Fruit fly (Drosophila melanogaster) whole organism, embryonic: ENCODE measurements around the gene CG17646.

ENCODE experiments used
- Blimp-1 ChIP-seq: fragments of 200-800 bp; sonication (Bioruptor generic); optimal IDR thresholded peaks from 3 replicates; lab custom pipeline; 2018; ENCODE audit warnings: missing biosample characterization, missing genetic modification characterization, mild to moderate bottlenecking, moderate library complexity, missing genetic modification reagents
- CG10654 ChIP-seq: fragments of 200-800 bp; sonication (Bioruptor generic); optimal IDR thresholded peaks from 2 replicates; lab custom pipeline; 2016; ENCODE audit warnings: missing biosample characterization, missing genetic modification characterization
- CG10959 ChIP-seq: fragments of 200-800 bp; sonication (Bioruptor generic); IDR thresholded peaks from 2 replicates; pipeline ENCODE4 v1.3.6; 2022; ENCODE audit warnings: missing biosample characterization, missing genetic modification characterization
- CG11093 ChIP-seq: fragments of 200-800 bp; sonication (Bioruptor generic); IDR thresholded peaks from 3 replicates; pipeline ENCODE4 v1.3.6; 2022; ENCODE audit warnings: missing biosample characterization, missing genetic modification characterization
- CG11560 ChIP-seq: fragments of 200-800 bp; sonication (Bioruptor generic); IDR thresholded peaks from 3 replicates; pipeline ENCODE4 v1.3.6; 2022; ENCODE audit warnings: missing biosample characterization, missing genetic modification characterization
- CG12236 ChIP-seq: fragments of 200-800 bp; sonication (Bioruptor generic); optimal IDR thresholded peaks from 2 replicates; lab custom pipeline; 2016; ENCODE audit warnings: missing biosample characterization, missing genetic modification characterization
- CG13624 ChIP-seq: fragments of 200-800 bp; sonication (Bioruptor generic); optimal IDR thresholded peaks from 2 replicates; lab custom pipeline; 2016; ENCODE audit warnings: missing biosample characterization, missing genetic modification characterization
- CG15601 ChIP-seq: fragments of 200-800 bp; sonication (Bioruptor generic); optimal IDR thresholded peaks from 3 replicates; lab custom pipeline; 2019; ENCODE audit warnings: missing biosample characterization, mild to moderate bottlenecking, missing genetic modification characterization, moderate library complexity
- CG17568 ChIP-seq: fragments of 200-800 bp; sonication (Bioruptor generic); optimal IDR thresholded peaks from 2 replicates; lab custom pipeline; 2018; ENCODE audit warnings: missing biosample characterization, mild to moderate bottlenecking, missing genetic modification characterization, moderate library complexity
- CG3407 ChIP-seq: fragments of 200-800 bp; sonication (Bioruptor generic); optimal IDR thresholded peaks from 2 replicates; lab custom pipeline; 2018; ENCODE audit warnings: missing biosample characterization, mild to moderate bottlenecking, missing genetic modification characterization
- CG3838 ChIP-seq: fragments of 200-800 bp; sonication (Bioruptor generic); optimal IDR thresholded peaks from 3 replicates; lab custom pipeline; 2016; ENCODE audit warnings: missing biosample characterization, missing genetic modification characterization
- CG4328 ChIP-seq: fragments of 200-800 bp; sonication (Bioruptor generic); optimal IDR thresholded peaks from 3 replicates; lab custom pipeline; 2017; ENCODE audit warnings: missing biosample characterization, missing genetic modification reagents, missing genetic modification characterization
- CG4820 ChIP-seq: fragments of 200-800 bp; sonication (Bioruptor generic); optimal IDR thresholded peaks from 3 replicates; lab custom pipeline; 2016; ENCODE audit warnings: missing biosample characterization, missing genetic modification characterization
- CG6272 ChIP-seq: fragments of 200-800 bp; sonication (Bioruptor generic); IDR thresholded peaks from 2 replicates; pipeline ENCODE4 v1.3.6; 2022; ENCODE audit warnings: missing biosample characterization, missing genetic modification characterization
- CG7987 ChIP-seq: fragments of 200-800 bp; sonication (Bioruptor generic); optimal IDR thresholded peaks from 2 replicates; lab custom pipeline; 2018; ENCODE audit warnings: missing biosample characterization, mild to moderate bottlenecking, missing genetic modification characterization, moderate library complexity
- CG8281 ChIP-seq: fragments of 200-800 bp; sonication (Bioruptor generic); optimal IDR thresholded peaks from 2 replicates; lab custom pipeline; 2018; ENCODE audit warnings: missing biosample characterization, mild to moderate bottlenecking, missing genetic modification characterization, moderate library complexity
- CG8290 ChIP-seq, 3 experiments: fragments of 200-800 bp; sonication (Bioruptor generic); optimal IDR thresholded peaks; 2 replicates each; lab custom pipeline; 2016 to 2019; ENCODE audit warnings: missing biosample characterization in 3 of 3, missing genetic modification characterization in 3 of 3, mild to moderate bottlenecking in 2 of 3, moderate library complexity in 1 of 3
- CG8924 ChIP-seq: fragments of 200-800 bp; optimal IDR thresholded peaks from 3 replicates; lab custom pipeline; 2019; ENCODE audit warnings: missing biosample characterization, mild to moderate bottlenecking, missing genetic modification characterization, moderate library complexity
- CkIIα-i1 ChIP-seq: fragments of 200-800 bp; sonication (Bioruptor generic); IDR thresholded peaks from 2 replicates; pipeline ENCODE4 v1.3.6; 2022; ENCODE audit warnings: missing biosample characterization, missing genetic modification characterization
- D19A ChIP-seq: fragments of 200-800 bp; optimal IDR thresholded peaks from 3 replicates; lab custom pipeline; 2019; ENCODE audit warnings: missing biosample characterization, mild to moderate bottlenecking, missing genetic modification characterization, moderate library complexity
- Drgx ChIP-seq: fragments of 200-800 bp; sonication (Bioruptor generic); IDR thresholded peaks from 2 replicates; pipeline ENCODE4 v1.3.6; 2022; ENCODE audit warnings: missing biosample characterization, missing genetic modification characterization
- Fer1 ChIP-seq: fragments of 200-800 bp; sonication (Bioruptor generic); optimal IDR thresholded peaks from 2 replicates; lab custom pipeline; 2017; ENCODE audit warnings: missing biosample characterization, mild to moderate bottlenecking, missing genetic modification characterization
- Hr39 ChIP-seq: fragments of >200 bp; optimal IDR thresholded peaks from 2 replicates; lab custom pipeline; 2017
- Hsf ChIP-seq: fragments of 200-800 bp; sonication (Bioruptor generic); optimal IDR thresholded peaks from 3 replicates; lab custom pipeline; 2016; ENCODE audit warnings: missing biosample characterization, missing genetic modification characterization
- Nf-YB ChIP-seq: fragments of 200-800 bp; sonication (Bioruptor generic); optimal IDR thresholded peaks from 3 replicates; lab custom pipeline; 2019; ENCODE audit warnings: missing biosample characterization, mild to moderate bottlenecking, missing genetic modification characterization, moderate library complexity
- Optix ChIP-seq: fragments of 200-800 bp; sonication (Bioruptor generic); IDR thresholded peaks from 3 replicates; pipeline ENCODE4 v1.3.6; 2022; ENCODE audit warnings: missing biosample characterization, missing genetic modification characterization
- PHDP ChIP-seq: fragments of 200-800 bp; sonication (Bioruptor generic); optimal IDR thresholded peaks from 3 replicates; lab custom pipeline; 2018; ENCODE audit warnings: missing biosample characterization, mild to moderate bottlenecking, missing genetic modification characterization, moderate library complexity
- Ptx1 ChIP-seq: fragments of 200-800 bp; sonication (Bioruptor generic); IDR thresholded peaks from 2 replicates; pipeline ENCODE4 v1.3.6; 2022; ENCODE audit warnings: missing biosample characterization, missing genetic modification characterization
- Sox102F ChIP-seq: fragments of 200-800 bp; sonication (Bioruptor generic); optimal IDR thresholded peaks from 2 replicates; lab custom pipeline; 2018; ENCODE audit warnings: missing biosample characterization, mild to moderate bottlenecking, missing genetic modification characterization, moderate library complexity
- br ChIP-seq: fragments of >200 bp; optimal IDR thresholded peaks from 2 replicates; lab custom pipeline; 2017
- gem ChIP-seq: fragments of 200-800 bp; sonication (Bioruptor generic); optimal IDR thresholded peaks from 2 replicates; lab custom pipeline; 2019; ENCODE audit warnings: missing biosample characterization, mild to moderate bottlenecking, missing genetic modification characterization, moderate library complexity
- gsb-n ChIP-seq: fragments of 200-800 bp; sonication (Bioruptor generic); optimal IDR thresholded peaks from 3 replicates; lab custom pipeline; 2018; ENCODE audit warnings: missing biosample characterization, mild to moderate bottlenecking, missing genetic modification characterization
- gt ChIP-seq: fragments of 200-800 bp; sonication (Bioruptor generic); IDR thresholded peaks from 2 replicates; pipeline ENCODE4 v1.3.6; 2022; ENCODE audit warnings: missing biosample characterization, missing genetic modification characterization
- hb ChIP-seq: fragments of 200-800 bp; sonication (Bioruptor generic); IDR thresholded peaks from 3 replicates; pipeline ENCODE4 v1.3.6; 2022; ENCODE audit warnings: missing biosample characterization, missing genetic modification characterization; ENCODE audit not compliant: partially characterized antibody
- hbn ChIP-seq: fragments of 200-800 bp; sonication (Bioruptor generic); IDR thresholded peaks from 2 replicates; pipeline ENCODE4 v1.3.6; 2022; ENCODE audit warnings: missing biosample characterization, missing genetic modification characterization; ENCODE audit not compliant: partially characterized antibody
- ind ChIP-seq: fragments of 200-800 bp; sonication (Bioruptor generic); optimal IDR thresholded peaks from 3 replicates; lab custom pipeline; 2016; ENCODE audit warnings: missing biosample characterization, missing genetic modification characterization
- jing ChIP-seq: fragments of 200-800 bp; sonication (Bioruptor generic); optimal IDR thresholded peaks from 2 replicates; lab custom pipeline; 2018; ENCODE audit warnings: missing biosample characterization, mild to moderate bottlenecking, missing genetic modification characterization
- lmd ChIP-seq: fragments of 200-800 bp; sonication (Bioruptor generic); IDR thresholded peaks from 2 replicates; pipeline ENCODE4 v1.3.6; 2022; ENCODE audit warnings: missing biosample characterization, missing genetic modification characterization
- maf-S ChIP-seq: fragments of 200-800 bp; sonication (Bioruptor generic); optimal IDR thresholded peaks from 2 replicates; lab custom pipeline; 2016; ENCODE audit warnings: missing biosample characterization, missing genetic modification characterization
- nau ChIP-seq: fragments of 200-800 bp; sonication (Bioruptor generic); optimal IDR thresholded peaks from 3 replicates; lab custom pipeline; 2017; ENCODE audit warnings: missing biosample characterization, mild to moderate bottlenecking, missing genetic modification characterization, missing genetic modification reagents
- nerfin-2 ChIP-seq: fragments of 200-800 bp; sonication (Bioruptor generic); IDR thresholded peaks from 2 replicates; pipeline ENCODE4 v1.3.6; 2022; ENCODE audit warnings: missing biosample characterization, missing genetic modification characterization; ENCODE audit not compliant: partially characterized antibody
- oc ChIP-seq: fragments of 200-800 bp; sonication (Bioruptor generic); optimal IDR thresholded peaks from 2 replicates; lab custom pipeline; 2018; ENCODE audit warnings: missing biosample characterization, mild to moderate bottlenecking, missing genetic modification characterization, moderate library complexity
- onecut ChIP-seq: fragments of 200-800 bp; sonication (Bioruptor generic); IDR thresholded peaks from 2 replicates; pipeline ENCODE4 v1.3.6; 2022; ENCODE audit warnings: missing biosample characterization, missing genetic modification characterization
- org-1 ChIP-seq: fragments of 200-800 bp; sonication (Bioruptor generic); optimal IDR thresholded peaks from 2 replicates; lab custom pipeline; 2017; ENCODE audit warnings: missing biosample characterization, missing genetic modification characterization
- repo ChIP-seq: fragments of 200-800 bp; sonication (Bioruptor generic); optimal IDR thresholded peaks from 2 replicates; lab custom pipeline; 2016; ENCODE audit warnings: missing biosample characterization, missing genetic modification characterization
- row ChIP-seq: fragments of 200-800 bp; sonication (Bioruptor generic); IDR thresholded peaks from 3 replicates; pipeline ENCODE4 v1.3.6; 2022; ENCODE audit warnings: missing biosample characterization, missing genetic modification characterization
- tgo ChIP-seq: fragments of 200-800 bp; sonication (Bioruptor generic); IDR thresholded peaks from 3 replicates; pipeline ENCODE4 v1.3.6; 2022; ENCODE audit warnings: missing biosample characterization, missing genetic modification characterization
- trem ChIP-seq: fragments of 200-800 bp; optimal IDR thresholded peaks from 3 replicates; lab custom pipeline; 2019; ENCODE audit warnings: missing biosample characterization, mild to moderate bottlenecking, missing genetic modification characterization, moderate library complexity
- ttk ChIP-seq: fragments of 200-800 bp; sonication (Bioruptor generic); IDR thresholded peaks from 2 replicates; pipeline ENCODE4 v2.1.2; 2022; ENCODE audit warnings: missing biosample characterization, missing genetic modification characterization
- tx ChIP-seq: fragments of 200-800 bp; sonication (Bioruptor generic); optimal IDR thresholded peaks from 2 replicates; lab custom pipeline; 2016; ENCODE audit warnings: missing biosample characterization, missing genetic modification characterization

CG17646 gene

DNA sequence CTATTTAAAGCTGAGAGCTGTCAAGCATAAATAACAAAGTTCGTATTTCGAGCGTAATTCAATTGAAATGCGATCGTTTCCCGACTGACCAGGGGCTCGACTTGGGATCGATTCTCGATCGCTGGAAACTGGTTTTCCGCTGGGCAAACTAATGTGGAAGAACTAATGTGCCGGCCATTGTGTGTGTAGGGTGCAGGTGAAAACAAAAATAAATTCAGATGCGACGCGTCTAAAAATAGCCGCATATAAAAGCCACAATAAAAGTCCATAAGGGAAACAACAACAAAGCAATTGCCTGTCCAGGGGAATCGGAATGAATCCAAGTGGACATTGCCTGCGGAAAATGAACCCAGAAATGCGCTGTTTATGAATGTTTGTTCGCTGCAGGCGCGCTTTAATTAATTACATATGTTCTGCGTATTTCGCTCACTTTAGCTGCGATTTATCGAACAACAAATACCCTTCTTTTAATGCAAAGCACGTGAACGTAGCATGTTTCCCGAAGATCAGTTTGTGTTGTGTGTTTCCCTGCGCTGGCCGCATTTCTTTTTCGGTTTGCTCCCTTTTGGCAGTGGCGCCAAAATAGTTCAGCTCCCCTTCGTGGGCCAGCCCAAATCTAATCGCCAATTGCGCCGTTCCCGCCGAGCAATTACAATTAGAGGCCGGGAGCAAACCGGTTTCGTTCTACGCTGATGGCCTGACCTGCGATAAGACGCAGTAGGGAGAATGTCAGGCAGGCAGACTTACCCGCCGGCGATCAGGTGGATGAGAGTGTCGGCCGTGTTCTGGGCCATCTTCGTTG lies 9.0 kb upstream of the CG17646 start (continued):
- TF ChIP-seq Sox102F (GFP tag; lab: Kevin White, UChicago) (peak; percentile 23), nau (GFP tag; lab: Kevin White, UChicago) (no peak), CG4820 (GFP tag; lab: Kevin White, UChicago) (no peak), Optix (GFP tag; lab: Robert Waterston, UW) (no peak), gt (GFP tag; lab: Robert Waterston, UW) (no peak), Hsf (GFP tag; lab: Kevin White, UChicago) (no peak), CG4328 (GFP tag; lab: Kevin White, UChicago) (peak; percentile 23), repo (GFP tag; lab: Kevin White, UChicago) (no peak), CG11560 (tag; lab: Robert Waterston, UW) (no peak), CG8281 (tag; lab: Kevin White, UChicago) (no peak), tx (GFP tag; lab: Kevin White, UChicago) (no peak), row (GFP tag; lab: Robert Waterston, UW) (peak; percentile 43; the same call in 1 of the 3 replicates), CG15601 (tag; lab: Kevin White, UChicago) (peak; percentile 65), onecut (GFP tag; lab: Robert Waterston, UW) (no peak), CG12236 (no peak), CG6272 (no peak), gem (tag; lab: Kevin White, UChicago) (peak; percentile 49), jing (GFP tag; lab: Kevin White, UChicago) (no peak), CG8290 (GFP tag; optimal IDR thresholded peaks at IDR 0.05; lab: Kevin White, UChicago) (no peak), CG8290 (tag; optimal IDR thresholded peaks at IDR 0.05; lab: Kevin White, UChicago) (peak in 1 of 2 experiments; percentile 34), CG11093 (GFP tag; lab: Robert Waterston, UW) (no peak), Blimp-1 (GFP tag; lab: Kevin White, UChicago) (peak; percentile 55), CG10654 (no peak), CkIIα-i1 (GFP tag; lab: Robert Waterston, UW) (no peak), nerfin-2 (GFP tag; lab: Robert Waterston, UW) (no peak), CG3838 (GFP tag; lab: Kevin White, UChicago) (no peak), Hr39 (lab: Kevin White, UChicago) (no peak), oc (tag; lab: Kevin White, UChicago) (no peak), Fer1 (GFP tag; lab: Kevin White, UChicago) (peak; percentile 9), hbn (no peak), ind (peak; percentile 1), ttk (GFP tag; lab: Robert Waterston, UW) (no peak), D19A (tag; lab: Kevin White, UChicago) (peak; percentile 85), CG13624 (peak; percentile 55), CG17568 (GFP tag; lab: Kevin White, UChicago) (no peak), tgo (GFP tag; lab: Robert Waterston, UW) (no peak), PHDP (peak; percentile 44), Drgx (no peak), trem (tag; lab: Kevin White, UChicago) (no peak), org-1 (GFP tag; lab: Kevin White, UChicago) (no peak), lmd (GFP tag; lab: Robert Waterston, UW) (no peak; the same call in 1 of the 2 replicates), CG10959 (GFP tag; lab: Robert Waterston, UW) (no peak), hb (GFP tag; lab: Robert Waterston, UW) (no peak), Nf-YB (GFP tag; lab: Kevin White, UChicago) (no peak), gsb-n (tag; lab: Kevin White, UChicago) (peak; percentile 2), maf-S (GFP tag; lab: Kevin White, UChicago) (no peak), Ptx1 (GFP tag; lab: Robert Waterston, UW) (0 out of 2 replicates have a peak, but pooled peaks have one; percentile 13), CG3407 (GFP tag; lab: Kevin White, UChicago) (peak; percentile 21), CG7987 (peak; percentile 53), CG8924 (peak; percentile 19), br (lab: Kevin White, UChicago) (no peak)
